Worm (Caenorhabditis elegans) whole organism, mixed stage, embryonic: ENCODE data around the gene nac-3.
A peak's percentile ranks its signal among the peaks of the same experiment; 100 is the strongest.

Source experiments
- M03D4.4 ChIP-seq: sonication (generic microtip); optimal IDR thresholded peaks from 2 replicates; lab custom pipeline; 2017; ENCODE audit warnings: mild to moderate bottlenecking, missing genetic modification characterization, missing compliant biosample characterization
- bed-3 ChIP-seq: fragments of 200-800 bp; sonication (Bioruptor generic); optimal IDR thresholded peaks from 3 replicates; lab custom pipeline; 2018; ENCODE audit warnings: mild to moderate bottlenecking, missing genetic modification characterization, moderate library complexity, missing compliant biosample characterization
- blmp-1 ChIP-seq: fragments of 150-350 bp; optimal IDR thresholded peaks from 2 replicates; lab custom pipeline; 2014; ENCODE audit warnings: missing biosample characterization, missing genetic modification characterization
- ceh-39 ChIP-seq: fragments of 150-350 bp; optimal IDR thresholded peaks from 2 replicates; lab custom pipeline; 2014; ENCODE audit warnings: missing biosample characterization, missing genetic modification characterization
- ceh-43 ChIP-seq: fragments of 200-800 bp; sonication (Bioruptor generic); optimal IDR thresholded peaks from 2 replicates; lab custom pipeline; 2018; ENCODE audit warnings: mild to moderate bottlenecking, missing genetic modification characterization, moderate library complexity, missing compliant biosample characterization
- ceh-83 ChIP-seq: fragments of 200-800 bp; sonication (Bioruptor generic); optimal IDR thresholded peaks from 2 replicates; lab custom pipeline; 2018; ENCODE audit warnings: mild to moderate bottlenecking, missing genetic modification characterization, missing compliant biosample characterization
- ces-1 ChIP-seq: fragments of 150-350 bp; optimal IDR thresholded peaks from 2 replicates; lab custom pipeline; 2014; ENCODE audit warnings: missing biosample characterization, missing genetic modification reagents, missing genetic modification characterization
- cnd-1 ChIP-seq: fragments of 200-800 bp; sonication (Bioruptor generic); optimal IDR thresholded peaks from 2 replicates; lab custom pipeline; 2018; ENCODE audit warnings: mild to moderate bottlenecking, missing genetic modification characterization, missing compliant biosample characterization
- drap-1 ChIP-seq: fragments of 200-800 bp; sonication (Bioruptor generic); optimal IDR thresholded peaks from 3 replicates; lab custom pipeline; 2018; ENCODE audit warnings: mild to moderate bottlenecking, missing genetic modification characterization, missing compliant biosample characterization
- elt-3 ChIP-seq: fragments of 150-350 bp; optimal IDR thresholded peaks from 2 replicates; lab custom pipeline; 2014; ENCODE audit warnings: missing biosample characterization, missing genetic modification characterization
- flh-1 ChIP-seq: fragments of 200-800 bp; sonication (Bioruptor generic); optimal IDR thresholded peaks from 2 replicates; lab custom pipeline; 2018; ENCODE audit warnings: mild to moderate bottlenecking, missing genetic modification characterization, moderate library complexity, missing compliant biosample characterization
- hlh-1 ChIP-seq: fragments of 150-350 bp; optimal IDR thresholded peaks from 2 replicates; lab custom pipeline; 2014; ENCODE audit warnings: missing biosample characterization, missing genetic modification reagents, missing genetic modification characterization
- lin-32 ChIP-seq: fragments of 200-800 bp; sonication (Bioruptor generic); optimal IDR thresholded peaks from 2 replicates; lab custom pipeline; 2018; ENCODE audit warnings: mild to moderate bottlenecking, missing genetic modification characterization, missing compliant biosample characterization
- mab-5 ChIP-seq: fragments of 150-350 bp; optimal IDR thresholded peaks from 2 replicates; lab custom pipeline; 2014; ENCODE audit warnings: missing biosample characterization, missing genetic modification characterization
- mls-2 ChIP-seq: sonication (generic microtip); optimal IDR thresholded peaks from 2 replicates; lab custom pipeline; 2016; ENCODE audit warnings: mild to moderate bottlenecking, missing genetic modification characterization, moderate library complexity, missing compliant biosample characterization
- nhr-237 ChIP-seq: fragments of 150-350 bp; optimal IDR thresholded peaks from 2 replicates; lab custom pipeline; 2014; ENCODE audit warnings: missing biosample characterization, missing genetic modification characterization
- nhr-28 ChIP-seq: fragments of 150-350 bp; optimal IDR thresholded peaks from 2 replicates; lab custom pipeline; 2014; ENCODE audit warnings: missing biosample characterization, missing genetic modification characterization
- pha-4 ChIP-seq: fragments of 150-350 bp; optimal IDR thresholded peaks from 2 replicates; lab custom pipeline; 2018; ENCODE audit warnings: missing biosample characterization, missing genetic modification reagents, missing genetic modification characterization
- snpc-4 ChIP-seq: fragments of 150-350 bp; optimal IDR thresholded peaks from 2 replicates; lab custom pipeline; 2014; ENCODE audit warnings: missing biosample characterization, missing genetic modification characterization
- sptf-1 ChIP-seq: sonication (generic microtip); optimal IDR thresholded peaks from 2 replicates; lab custom pipeline; 2017; ENCODE audit warnings: mild to moderate bottlenecking, missing genetic modification characterization, moderate library complexity, missing compliant biosample characterization
- tbx-8 ChIP-seq: fragments of 200-800 bp; sonication (Bioruptor generic); optimal IDR thresholded peaks from 2 replicates; lab custom pipeline; 2018; ENCODE audit warnings: mild to moderate bottlenecking, missing genetic modification characterization, moderate library complexity, missing compliant biosample characterization
- unc-120 ChIP-seq: sonication (generic microtip); optimal IDR thresholded peaks from 2 replicates; lab custom pipeline; 2017; ENCODE audit warnings: missing genetic modification characterization, missing compliant biosample characterization; ENCODE audit not compliant: poor library complexity, severe bottlenecking
- unc-39 ChIP-seq: fragments of 150-350 bp; optimal IDR thresholded peaks from 2 replicates; lab custom pipeline; 2014; ENCODE audit warnings: missing biosample characterization, missing genetic modification characterization
- unc-62 ChIP-seq: fragments of 150-350 bp; optimal IDR thresholded peaks from 2 replicates; lab custom pipeline; 2014; ENCODE audit warnings: missing biosample characterization, missing genetic modification reagents, missing genetic modification characterization
- zip-8 ChIP-seq: fragments of 150-350 bp; optimal IDR thresholded peaks from 2 replicates; lab custom pipeline; 2014; ENCODE audit warnings: missing biosample characterization, missing genetic modification characterization
- ztf-11 ChIP-seq: fragments of 150-350 bp; optimal IDR thresholded peaks from 2 replicates; lab custom pipeline; 2014; ENCODE audit warnings: missing biosample characterization, missing genetic modification characterization

Gene nac-3

ce11 chrIII:10152495-10152894 is at the start of gene nac-3:
Gene nac-3 (plus strand): TSS chrIII:10152795.
- TF ChIP-seq snpc-4 (tag; lab: Kevin White, UChicago) (no peak), sptf-1 (no peak), flh-1 (no peak), cnd-1 (tag; lab: Kevin White, UChicago) (no peak), mab-5 (no peak), nhr-28 (tag; lab: Kevin White, UChicago) (no peak), pha-4 (no peak), ztf-11 (tag; lab: Kevin White, UChicago) (no peak), mls-2 (tag; lab: Kevin White, UChicago) (no peak), zip-8 (tag; lab: Kevin White, UChicago) (no peak), unc-120 (tag; lab: Kevin White, UChicago) (no peak), blmp-1 (tag; lab: Kevin White, UChicago) (no peak), M03D4.4 (tag; lab: Kevin White, UChicago) (no peak), lin-32 (no peak), bed-3 (GFP tag; lab: Kevin White, UChicago) (no peak)

DNA sequence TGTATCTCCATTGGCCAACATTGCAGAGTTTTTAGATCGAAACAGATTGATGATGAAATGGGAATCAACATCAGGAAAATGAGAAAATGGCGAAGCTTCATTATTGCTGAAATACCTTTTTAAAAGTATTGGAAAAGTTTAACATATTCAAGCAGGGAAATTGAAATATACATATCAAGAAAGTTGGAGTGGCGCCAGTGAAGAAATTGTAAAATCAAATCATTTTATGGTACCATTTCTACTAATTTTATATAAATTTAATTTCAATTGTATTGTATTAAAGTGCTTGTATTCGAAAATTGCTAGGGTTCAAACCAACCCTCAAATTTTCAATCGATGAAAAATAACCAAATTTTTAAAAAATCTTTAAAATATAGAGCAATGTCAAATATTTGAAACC is 46.2 kb upstream of the nac-3 start, which contains the start of gene srt-55:
srt-55 (minus strand) TSS at position 101 of the 400 bp plus-strand sequence.
- TF ChIP-seq unc-62, result no peak
- TF ChIP-seq nhr-237 (tag; lab: Kevin White, UChicago), result no peak
- no peak for TF ChIP-seq hlh-1

- TF ChIP-seq M03D4.4 (tag; lab: Kevin White, UChicago) (no peak), unc-120 (tag; lab: Kevin White, UChicago) (no peak), bed-3 (GFP tag; lab: Kevin White, UChicago) (no peak), ceh-43 (no peak), flh-1 (no peak)
These were observed 43.6 kb upstream of the nac-3 start, which contains the start of gene T16H12.9 for ce11 chrIII:10108995-10109394. Gene T16H12.9 (plus strand): TSS chrIII:10109295.

DNA sequence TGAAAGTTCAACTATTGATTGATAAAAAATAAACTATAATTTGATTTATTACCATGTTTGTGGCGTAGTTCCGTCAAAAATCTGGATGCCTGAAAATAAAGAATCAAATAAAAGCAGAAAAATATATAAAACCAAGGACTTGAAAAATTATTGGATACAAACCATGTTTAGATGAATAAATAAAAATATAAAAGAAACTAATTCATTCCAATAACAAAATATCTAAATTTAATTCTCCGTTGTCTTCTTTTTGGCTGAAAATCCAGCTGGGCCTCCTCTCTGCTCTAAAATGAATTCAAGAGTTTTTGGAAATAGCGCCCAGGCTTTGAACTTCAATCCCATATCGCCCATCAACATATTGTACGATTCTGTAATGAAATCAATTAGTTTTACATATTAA is 39.6 kb upstream of the nac-3 start, which contains the start of gene vps-29:
vps-29 (minus strand) TSS at position 101 of the 400 bp plus-strand sequence.
- TF ChIP-seq tbx-8 (GFP tag; lab: Kevin White, UChicago) (no peak), ztf-11 (tag; lab: Kevin White, UChicago) (no peak), ceh-39 (no peak), flh-1 (no peak), ces-1 (GFP tag; lab: Kevin White, UChicago) (no peak), mls-2 (tag; lab: Kevin White, UChicago) (no peak), ceh-43 (no peak), drap-1 (GFP tag; lab: Kevin White, UChicago) (no peak), blmp-1 (tag; lab: Kevin White, UChicago) (no peak), unc-62 (no peak), bed-3 (GFP tag; lab: Kevin White, UChicago) (no peak), unc-39 (no peak), sptf-1 (no peak), nhr-28 (tag; lab: Kevin White, UChicago) (no peak), lin-32 (no peak)

DNA sequence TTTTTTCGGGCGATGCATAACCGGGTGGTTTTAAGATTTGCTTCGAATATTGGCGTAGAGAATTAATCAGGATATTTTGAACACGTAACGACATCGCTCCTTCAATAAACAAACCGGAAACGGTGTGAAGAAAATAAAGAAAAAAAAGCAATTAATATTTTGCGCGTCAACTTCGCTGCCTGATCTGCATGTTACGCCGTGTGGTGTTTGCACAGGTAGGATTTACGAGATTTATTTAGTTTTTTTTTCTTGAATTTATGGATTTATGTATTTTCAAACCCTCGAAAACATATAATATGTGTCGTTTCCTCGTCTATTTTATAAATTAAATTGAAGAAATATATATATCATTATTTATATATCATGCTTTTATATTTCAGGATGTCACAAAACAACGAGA is 37.9 kb upstream of the nac-3 start, which contains the start of the genes ZK1128.1 and mett-10:
ZK1128.1 (minus strand) TSS at position 99 of the 400 bp plus-strand sequence.
mett-10 (plus strand) TSS at position 375 of the 400 bp plus-strand sequence.
- TF ChIP-seq ces-1 (GFP tag; lab: Kevin White, UChicago) (peak; percentile 73), bed-3 (GFP tag; lab: Kevin White, UChicago) (no peak)
- TF ChIP-seq, all 35 proteins: peak for 1

ce11 chrIII:10118818-10119217 is 33.8 kb upstream of the nac-3 start, which contains the start of gene ZK1128.3:
Gene ZK1128.3 (minus strand): TSS chrIII:10118918.
- TF ChIP-seq elt-3 (tag; lab: Kevin White, UChicago) (no peak), snpc-4 (tag; lab: Kevin White, UChicago) (no peak), blmp-1 (tag; lab: Kevin White, UChicago) (no peak), unc-62 (no peak), ceh-83 (GFP tag; lab: Kevin White, UChicago) (no peak), bed-3 (GFP tag; lab: Kevin White, UChicago) (no peak), pha-4 (no peak), drap-1 (GFP tag; lab: Kevin White, UChicago) (no peak)
